Worm (Caenorhabditis elegans): Measurements from ENCODE around the gene col-72.
"Not testable (repeated sequence)": the region's sequence is repeated elsewhere in the genome, so short reads cannot be mapped to it uniquely, and the experiment has no call there.

col-72 gene

ce11 chrII:3540151-3540550, 16.2 kb upstream of the col-72 start:
- no peak for TF ChIP-seq spr-3 (GFP tag; optimal IDR thresholded peaks at IDR 0.05)
- TF ChIP-seq F37D6.2 (tag; optimal IDR thresholded peaks at IDR 0.05) = no peak
- peak; percentile 69; the same call in 1 of the 2 replicates for TF ChIP-seq set-16 (GFP tag; IDR thresholded peaks at IDR 0.05)

DNA sequence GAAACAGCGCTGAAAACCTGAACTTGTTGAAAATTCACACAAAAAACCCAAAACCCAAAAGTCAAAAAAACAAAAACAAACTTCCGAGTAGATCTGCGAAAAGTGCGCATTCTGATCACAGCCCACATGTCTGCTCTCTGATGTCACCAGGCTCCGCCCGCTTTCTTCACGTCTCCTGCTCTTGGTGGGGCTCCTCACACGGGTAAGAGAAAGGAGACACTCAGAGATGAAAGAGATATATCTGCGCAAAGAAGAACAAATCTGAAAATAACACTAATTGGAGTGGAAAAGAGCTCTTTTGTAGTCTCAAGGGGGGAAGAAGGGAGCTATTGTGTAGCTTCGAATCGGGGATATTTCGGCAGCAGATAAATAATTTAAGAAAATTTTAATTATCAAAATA, 4.3 kb upstream of the col-72 start, which contains the start of gene ncs-6:
Gene ncs-6 (minus strand): TSS at position 261 of the 400 bp plus-strand sequence.
- TF ChIP-seq R02D3.7 (tag; optimal IDR thresholded peaks at IDR 0.05) (no peak), gei-8 (GFP tag; optimal IDR thresholded peaks at IDR 0.05) (no peak), nhr-48 (tag; optimal IDR thresholded peaks at IDR 0.05) (no peak), ama-1 (optimal IDR thresholded peaks at IDR 0.05) (no peak), cey-2 (tag; optimal IDR thresholded peaks at IDR 0.05; ENCODE audit: borderline replicate concordance, insufficient read depth) (no peak), nhr-237 (tag; optimal IDR thresholded peaks at IDR 0.05) (no peak), fkh-10 (GFP tag; optimal IDR thresholded peaks at IDR 0.05) (no peak)

ce11 chrII:3527460-3527859, 3.5 kb upstream of the col-72 start:
- TF ChIP-seq zfp-3 (GFP tag; conservative IDR thresholded peaks at IDR 0.05) (no peak), hlh-30 (tag; optimal IDR thresholded peaks at IDR 0.05; ENCODE audit: insufficient read depth) (no peak), aha-1 (tag) (peak; percentile 20)

DNA sequence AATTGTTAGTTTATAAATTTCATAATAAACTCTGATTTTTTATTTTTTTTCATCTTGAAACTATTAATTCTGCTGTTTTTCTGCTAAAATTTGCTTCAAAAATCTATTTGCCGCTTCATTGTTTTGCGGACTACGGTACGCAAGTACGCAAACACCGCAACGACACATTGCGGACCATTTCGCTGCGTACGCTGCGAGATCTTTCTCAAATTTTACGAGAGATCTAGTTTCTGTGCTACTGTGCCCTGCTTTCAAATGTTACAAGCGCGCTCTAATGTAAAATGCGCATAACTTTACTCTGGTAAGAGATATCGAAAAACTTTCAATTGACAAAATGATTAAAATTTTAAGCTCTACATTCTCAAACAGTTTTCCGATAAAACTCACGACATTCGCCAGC, 450 bp downstream of the col-72 start:
- TF ChIP-seq lsy-2 (tag; optimal IDR thresholded peaks at IDR 0.05) (peak; percentile 77 to 96), dmd-6 (GFP tag; IDR thresholded peaks at IDR 0.05) (peak; percentile 80), aha-1 (tag) (peak; percentile 81), zfp-2 (tag; optimal IDR thresholded peaks at IDR 0.05) (peak; percentile 53), hmg-1.1 (GFP tag; IDR thresholded peaks at IDR 0.05) (peak; percentile 87), egl-43 (GFP tag; IDR thresholded peaks at IDR 0.05) (0 out of 2 replicates have a peak, but pooled peaks have one; percentile 45), hif-1 (tag; optimal IDR thresholded peaks at IDR 0.05) (peak in 1 of 2 experiments; percentile 39), saeg-2 (GFP tag; IDR thresholded peaks at IDR 0.05) (0 out of 2 replicates have a peak, but pooled peaks have one; percentile 33), mes-2 (tag; optimal IDR thresholded peaks at IDR 0.05; ENCODE audit: poor library complexity, severe bottlenecking) (peak; percentile 66), dpl-1 (GFP tag; optimal IDR thresholded peaks at IDR 0.05) (peak; percentile 41), hlh-30 (tag; optimal IDR thresholded peaks at IDR 0.05; ENCODE audit: insufficient read depth) (peak; percentile 31), zfp-3 (GFP tag; conservative IDR thresholded peaks at IDR 0.05) (peak; percentile 47; the same call in 1 of the 2 replicates), lin-29 (GFP tag; IDR thresholded peaks at IDR 0.05) (peak; percentile 74), pha-4 (GFP tag; IDR thresholded peaks at IDR 0.05) (peak; percentile 75), ctbp-1 (GFP tag; IDR thresholded peaks at IDR 0.05) (peak; percentile 55; the same call in 1 of the 2 replicates), vab-7 (GFP tag; IDR thresholded peaks at IDR 0.05) (peak; percentile 70), dmd-9 (GFP tag; IDR thresholded peaks at IDR 0.05) (0 out of 2 replicates have a peak, but pooled peaks have one; percentile 63), mep-1 (tag; optimal IDR thresholded peaks at IDR 0.05) (peak; percentile 67), nhr-42 (GFP tag; IDR thresholded peaks at IDR 0.05) (peak; percentile 79), F37D6.2 (tag; optimal IDR thresholded peaks at IDR 0.05) (peak; percentile 52), hlh-11 (tag; optimal IDR thresholded peaks at IDR 0.05) (peak; percentile 26), rbr-2 (tag; optimal IDR thresholded peaks at IDR 0.05) (peak; percentile 83), madf-9 (GFP tag; conservative IDR thresholded peaks at IDR 0.05) (peak; percentile 63; the same call in 1 of the 2 replicates), D1046.2 (GFP tag; IDR thresholded peaks at IDR 0.05) (0 out of 2 replicates have a peak, but pooled peaks have one; percentile 54), daf-19 (GFP tag; conservative IDR thresholded peaks at IDR 0.05) (0 out of 2 replicates have a peak, but pooled peaks have one; percentile 14), ceh-20 (GFP tag; IDR thresholded peaks at IDR 0.05) (peak; percentile 72; the same call in 1 of the 2 replicates), dve-1 (tag; optimal IDR thresholded peaks at IDR 0.05; ENCODE audit: insufficient read depth) (peak; percentile 23), Y75B8A.6 (GFP tag; IDR thresholded peaks at IDR 0.05) (0 out of 2 replicates have a peak, but pooled peaks have one; percentile 40), nhr-102 (tag; optimal IDR thresholded peaks at IDR 0.05) (peak; percentile 11), lin-38 (GFP tag; IDR thresholded peaks at IDR 0.05) (peak; percentile 96), duxl-1 (tag; optimal IDR thresholded peaks at IDR 0.05; ENCODE audit: poor library complexity) (peak; percentile 10), nhr-28 (tag; optimal IDR thresholded peaks at IDR 0.05) (peak; percentile 49), nhr-11 (tag; optimal IDR thresholded peaks at IDR 0.05) (peak; percentile 57)
- not testable (repeated sequence) for TF ChIP-seq pha-4 (tag; optimal IDR thresholded peaks at IDR 0.05)

All from whole organism, L4 larva.